Fruit fly (Drosophila melanogaster): ENCODE measurements around the gene CG6324.
A peak's percentile ranks its signal among the peaks of the same experiment; 100 is the strongest.

The CG6324 gene

dm6 chrX:15465410-15465809 is 10.5 kb upstream of the CG6324 start (continued):
- TF ChIP-seq ase (GFP tag; IDR thresholded peaks at IDR 0.05) (no peak), CG2202 (tag; optimal IDR thresholded peaks at IDR 0.05) (no peak), CG10321 (GFP tag; IDR thresholded peaks at IDR 0.05) (no peak), TFAM (GFP tag; optimal IDR thresholded peaks at IDR 0.05) (no peak), HmgZ (tag; optimal IDR thresholded peaks at IDR 0.05) (peak; percentile 22), sd (tag; optimal IDR thresholded peaks at IDR 0.05) (no peak), Myb (GFP tag; optimal IDR thresholded peaks at IDR 0.05) (no peak), stc (GFP tag; IDR thresholded peaks at IDR 0.05) (no peak), CG10274 (GFP tag; optimal IDR thresholded peaks at IDR 0.05) (no peak), CG12071 (GFP tag; optimal IDR thresholded peaks at IDR 0.05) (no peak), B-H2 (GFP tag; optimal IDR thresholded peaks at IDR 0.05) (no peak), CG10565 (GFP tag; optimal IDR thresholded peaks at IDR 0.05) (no peak), CG11456 (GFP tag; IDR thresholded peaks at IDR 0.05) (no peak), lov (optimal IDR thresholded peaks at IDR 0.05) (no peak), lov (GFP tag; IDR thresholded peaks at IDR 0.05) (no peak), Vsx1 (GFP tag; optimal IDR thresholded peaks at IDR 0.05) (no peak), Scr (GFP tag; IDR thresholded peaks at IDR 0.05; ENCODE audit: partially characterized antibody) (0 out of 2 replicates have a peak, but pooled peaks have one; percentile 12), CG8478 (optimal IDR thresholded peaks at IDR 0.05) (no peak), D19B (GFP tag; optimal IDR thresholded peaks at IDR 0.05) (no peak), eve (GFP tag; optimal IDR thresholded peaks at IDR 0.05) (no peak), dan (GFP tag; IDR thresholded peaks at IDR 0.05) (no peak), CG11504 (tag; optimal IDR thresholded peaks at IDR 0.05) (no peak), bbx (GFP tag; IDR thresholded peaks at IDR 0.05; ENCODE audit: partially characterized antibody) (no peak), sr (GFP tag; IDR thresholded peaks at IDR 0.05) (0 out of 3 replicates have a peak, but pooled peaks have one; percentile 5), lbe (GFP tag; optimal IDR thresholded peaks at IDR 0.05) (no peak), aop (GFP tag; IDR thresholded peaks at IDR 0.05) (no peak), cwo (GFP tag; optimal IDR thresholded peaks at IDR 0.05) (peak; percentile 26), ATbp (GFP tag; optimal IDR thresholded peaks at IDR 0.05) (no peak), pzg (GFP tag; optimal IDR thresholded peaks at IDR 0.05) (no peak), Trl (optimal IDR thresholded peaks at IDR 0.05) (no peak), Trl (GFP tag; optimal IDR thresholded peaks at IDR 0.05) (no peak), Nf-YC (tag; optimal IDR thresholded peaks at IDR 0.05) (peak; percentile 35), CG3838 (GFP tag; optimal IDR thresholded peaks at IDR 0.05) (no peak), pho (GFP tag; optimal IDR thresholded peaks at IDR 0.05) (no peak), CG30403 (GFP tag; optimal IDR thresholded peaks at IDR 0.05) (no peak), CG33213 (GFP tag; optimal IDR thresholded peaks at IDR 0.05) (no peak), fu2 (GFP tag; optimal IDR thresholded peaks at IDR 0.05) (no peak), GATAe (GFP tag; conservative IDR thresholded peaks at IDR 0.05) (peak; percentile 51; the same call in 1 of the 2 replicates), fru (optimal IDR thresholded peaks at IDR 0.05) (no peak), CG30431 (GFP tag; optimal IDR thresholded peaks at IDR 0.05) (no peak), fd102C (GFP tag; optimal IDR thresholded peaks at IDR 0.05) (no peak), Tbp (GFP tag; optimal IDR thresholded peaks at IDR 0.05) (no peak), CG2678 (tag; optimal IDR thresholded peaks at IDR 0.05) (no peak), so (GFP tag; IDR thresholded peaks at IDR 0.05) (no peak), da (GFP tag; optimal IDR thresholded peaks at IDR 0.05) (no peak), CG12769 (tag; optimal IDR thresholded peaks at IDR 0.05) (no peak), CG15479 (GFP tag; optimal IDR thresholded peaks at IDR 0.05) (no peak), mld (GFP tag; IDR thresholded peaks at IDR 0.05; ENCODE audit: partially characterized antibody) (no peak), CG17359 (tag; optimal IDR thresholded peaks at IDR 0.05) (no peak), nom (GFP tag; optimal IDR thresholded peaks at IDR 0.05) (peak; percentile 1), HLH3B (GFP tag; IDR thresholded peaks at IDR 0.05) (peak; percentile 17; the same call in 1 of the 2 replicates), CG7271 (tag; optimal IDR thresholded peaks at IDR 0.05) (no peak), CG18619 (GFP tag; optimal IDR thresholded peaks at IDR 0.05) (no peak)
